Fruit fly (Drosophila melanogaster) whole organism, embryonic: ENCODE results near the gene Nepl4.
A peak's percentile ranks its signal among the peaks of the same experiment; 100 is the strongest.

ENCODE experiments used
- CG10565 ChIP-seq: fragments of 200-800 bp; sonication (Bioruptor generic); optimal IDR thresholded peaks from 3 replicates; lab custom pipeline; 2016; ENCODE audit warnings: missing biosample characterization, mild to moderate bottlenecking, missing genetic modification characterization
- CG10654 ChIP-seq: fragments of 200-800 bp; sonication (Bioruptor generic); optimal IDR thresholded peaks from 2 replicates; lab custom pipeline; 2016; ENCODE audit warnings: missing biosample characterization, missing genetic modification characterization
- CG11504 ChIP-seq: fragments of 200-800 bp; sonication (Bioruptor generic); optimal IDR thresholded peaks from 3 replicates; lab custom pipeline; 2019; ENCODE audit warnings: missing biosample characterization, mild to moderate bottlenecking, missing genetic modification characterization, moderate library complexity
- CG11560 ChIP-seq: fragments of 200-800 bp; sonication (Bioruptor generic); IDR thresholded peaks from 3 replicates; pipeline ENCODE4 v1.3.6; 2022; ENCODE audit warnings: missing biosample characterization, missing genetic modification characterization
- CG14050 ChIP-seq: fragments of 200-800 bp; sonication (Bioruptor generic); IDR thresholded peaks from 3 replicates; pipeline ENCODE4 v1.3.6; 2022; ENCODE audit warnings: missing biosample characterization, missing genetic modification characterization
- CG15514 ChIP-seq: fragments of 200-800 bp; sonication (Bioruptor generic); optimal IDR thresholded peaks from 3 replicates; lab custom pipeline; 2017; ENCODE audit warnings: missing biosample characterization, missing genetic modification characterization, mild to moderate bottlenecking, moderate library complexity, missing genetic modification reagents
- CG16863 ChIP-seq: fragments of 200-800 bp; sonication (Bioruptor generic); optimal IDR thresholded peaks from 3 replicates; lab custom pipeline; 2016; ENCODE audit warnings: missing biosample characterization, missing genetic modification characterization
- CG17385 ChIP-seq: fragments of 200-800 bp; sonication (Bioruptor generic); optimal IDR thresholded peaks from 3 replicates; lab custom pipeline; 2018; ENCODE audit warnings: missing biosample characterization, mild to moderate bottlenecking, missing genetic modification characterization
- CG17802 ChIP-seq: fragments of 200-800 bp; sonication (Bioruptor generic); optimal IDR thresholded peaks from 2 replicates; lab custom pipeline; 2018; ENCODE audit warnings: missing biosample characterization, mild to moderate bottlenecking, missing genetic modification characterization, moderate library complexity
- CG17829 ChIP-seq: fragments of 200-800 bp; optimal IDR thresholded peaks from 2 replicates; lab custom pipeline; 2019; ENCODE audit warnings: missing biosample characterization, mild to moderate bottlenecking, missing genetic modification characterization, moderate library complexity
- CG30431 ChIP-seq: fragments of 200-800 bp; sonication (Bioruptor generic); optimal IDR thresholded peaks from 2 replicates; lab custom pipeline; 2017; ENCODE audit warnings: missing biosample characterization, missing genetic modification characterization
- CG32767 ChIP-seq: fragments of 200-800 bp; sonication (Bioruptor generic); IDR thresholded peaks from 2 replicates; pipeline ENCODE4 v1.3.6; 2022; ENCODE audit warnings: missing biosample characterization, missing genetic modification characterization
- CG33213 ChIP-seq: fragments of 200-800 bp; sonication (Bioruptor generic); optimal IDR thresholded peaks from 3 replicates; lab custom pipeline; 2016; ENCODE audit warnings: missing biosample characterization, missing genetic modification characterization
- CG5180 ChIP-seq: fragments of 200-800 bp; sonication (Bioruptor generic); optimal IDR thresholded peaks from 3 replicates; lab custom pipeline; 2017; ENCODE audit warnings: missing biosample characterization, missing genetic modification characterization, mild to moderate bottlenecking, moderate library complexity, missing genetic modification reagents
- CG6765 ChIP-seq: fragments of 200-800 bp; sonication (Bioruptor generic); optimal IDR thresholded peaks from 3 replicates; lab custom pipeline; 2017; ENCODE audit warnings: missing biosample characterization, mild to moderate bottlenecking, missing genetic modification characterization
- CG7556 ChIP-seq: fragments of 200-800 bp; sonication (Bioruptor generic); optimal IDR thresholded peaks from 2 replicates; lab custom pipeline; 2017; ENCODE audit warnings: missing biosample characterization, mild to moderate bottlenecking, missing genetic modification characterization
- CG8388 ChIP-seq: fragments of 200-800 bp; sonication (Bioruptor generic); optimal IDR thresholded peaks from 2 replicates; lab custom pipeline; 2019; ENCODE audit warnings: missing biosample characterization, mild to moderate bottlenecking, missing genetic modification characterization, moderate library complexity
- Chrac-16 ChIP-seq: fragments of 200-800 bp; sonication (Bioruptor generic); optimal IDR thresholded peaks from 3 replicates; lab custom pipeline; 2016; ENCODE audit warnings: missing biosample characterization, missing genetic modification characterization
- D19A ChIP-seq: fragments of 200-800 bp; optimal IDR thresholded peaks from 3 replicates; lab custom pipeline; 2019; ENCODE audit warnings: missing biosample characterization, mild to moderate bottlenecking, missing genetic modification characterization, moderate library complexity
- Elba2 ChIP-seq: fragments of 200-800 bp; sonication (Bioruptor generic); optimal IDR thresholded peaks from 3 replicates; lab custom pipeline; 2016; ENCODE audit warnings: missing biosample characterization, missing genetic modification characterization
- Fer1 ChIP-seq: fragments of 200-800 bp; sonication (Bioruptor generic); optimal IDR thresholded peaks from 2 replicates; lab custom pipeline; 2017; ENCODE audit warnings: missing biosample characterization, mild to moderate bottlenecking, missing genetic modification characterization
- HLH3B ChIP-seq: fragments of 200-800 bp; sonication (Bioruptor generic); IDR thresholded peaks from 2 replicates; pipeline ENCODE4 v1.3.6; 2022; ENCODE audit warnings: missing biosample characterization, missing genetic modification characterization
- Hr51 ChIP-seq, 2 experiments: fragments of 200-800 bp; sonication (Bioruptor generic); optimal IDR thresholded peaks; 2 replicates in 1 of 2; 3 replicates in 1 of 2; lab custom pipeline; 2016 to 2018; ENCODE audit warnings: missing biosample characterization in 2 of 2, missing genetic modification characterization in 2 of 2, mild to moderate bottlenecking in 1 of 2, moderate library complexity in 1 of 2
- MTF-1 ChIP-seq: fragments of 200-800 bp; sonication (Bioruptor generic); optimal IDR thresholded peaks from 2 replicates; lab custom pipeline; 2018; ENCODE audit warnings: missing biosample characterization, mild to moderate bottlenecking, missing genetic modification characterization, borderline replicate concordance
- Mad ChIP-seq: fragments of 200-800 bp; sonication (Bioruptor generic); optimal IDR thresholded peaks from 2 replicates; lab custom pipeline; 2016; ENCODE audit warnings: missing biosample characterization, missing genetic modification characterization
- Myb ChIP-seq: fragments of 200-800 bp; sonication (Bioruptor generic); optimal IDR thresholded peaks from 2 replicates; lab custom pipeline; 2016; ENCODE audit warnings: missing biosample characterization, missing genetic modification characterization
- Neu2 ChIP-seq: fragments of 200-800 bp; sonication (Bioruptor generic); optimal IDR thresholded peaks from 3 replicates; lab custom pipeline; 2016; ENCODE audit warnings: missing biosample characterization, missing genetic modification characterization, borderline replicate concordance
- Nf-YB ChIP-seq: fragments of 200-800 bp; sonication (Bioruptor generic); optimal IDR thresholded peaks from 3 replicates; lab custom pipeline; 2019; ENCODE audit warnings: missing biosample characterization, mild to moderate bottlenecking, missing genetic modification characterization, moderate library complexity
- Oli ChIP-seq: fragments of 200-800 bp; sonication (Bioruptor generic); optimal IDR thresholded peaks from 2 replicates; lab custom pipeline; 2018; ENCODE audit warnings: missing biosample characterization, mild to moderate bottlenecking, missing genetic modification characterization, moderate library complexity
- Xbp1 ChIP-seq: fragments of 200-800 bp; sonication (Bioruptor generic); optimal IDR thresholded peaks from 3 replicates; lab custom pipeline; 2016; ENCODE audit warnings: missing biosample characterization, mild to moderate bottlenecking, missing genetic modification characterization
- ase ChIP-seq: fragments of 200-800 bp; sonication (Bioruptor generic); IDR thresholded peaks from 3 replicates; pipeline ENCODE4 v1.3.6; 2022; ENCODE audit warnings: missing biosample characterization, missing genetic modification characterization
- ash1 ChIP-seq: fragments of 200-800 bp; sonication (Bioruptor generic); optimal IDR thresholded peaks from 2 replicates; lab custom pipeline; 2018; ENCODE audit warnings: missing biosample characterization, mild to moderate bottlenecking, missing genetic modification characterization
- br ChIP-seq: fragments of >200 bp; optimal IDR thresholded peaks from 2 replicates; lab custom pipeline; 2017
- bsh ChIP-seq, 2 experiments: fragments of 200-800 bp; sonication (Bioruptor generic); optimal IDR thresholded peaks; 2 replicates each; lab custom pipeline; 2017 to 2018; ENCODE audit warnings: mild to moderate bottlenecking in 2 of 2, missing biosample characterization in 2 of 2, missing genetic modification characterization in 2 of 2, moderate library complexity in 1 of 2
- btn ChIP-seq: fragments of 200-800 bp; sonication (Bioruptor generic); optimal IDR thresholded peaks from 2 replicates; lab custom pipeline; 2016; ENCODE audit warnings: missing biosample characterization, missing genetic modification characterization
- chinmo ChIP-seq: fragments of 200-800 bp; sonication (Bioruptor generic); IDR thresholded peaks from 4 replicates; pipeline ENCODE4 v1.3.6; 2022; ENCODE audit warnings: missing biosample characterization, missing genetic modification characterization; ENCODE audit not compliant: partially characterized antibody
- esg ChIP-seq: fragments of 200-800 bp; sonication (Bioruptor generic); conservative IDR thresholded peaks from 2 replicates; pipeline ENCODE4 v1.3.6; 2022; ENCODE audit warnings: missing biosample characterization, missing genetic modification characterization
- eve ChIP-seq, 2 experiments: fragments of >200 bp; optimal IDR thresholded peaks; 2 replicates each; lab custom pipeline; 2017; ENCODE audit warnings: missing biosample characterization in 2 of 2, missing genetic modification characterization in 2 of 2
- gfzf ChIP-seq: fragments of 200-800 bp; sonication (Bioruptor generic); optimal IDR thresholded peaks from 2 replicates; lab custom pipeline; 2016; ENCODE audit warnings: missing biosample characterization, mild to moderate bottlenecking, missing genetic modification characterization, moderate library complexity
- hb ChIP-seq: fragments of 200-800 bp; sonication (Bioruptor generic); IDR thresholded peaks from 3 replicates; pipeline ENCODE4 v1.3.6; 2022; ENCODE audit warnings: missing biosample characterization, missing genetic modification characterization; ENCODE audit not compliant: partially characterized antibody
- insv ChIP-seq, 2 experiments: fragments of 200-800 bp; sonication (Bioruptor generic); optimal IDR thresholded peaks; 3 replicates each; lab custom pipeline; 2016 to 2018; ENCODE audit warnings: missing biosample characterization in 2 of 2, missing genetic modification characterization in 2 of 2
- luna ChIP-seq: fragments of 200-800 bp; sonication (Bioruptor generic); optimal IDR thresholded peaks from 2 replicates; lab custom pipeline; 2016; ENCODE audit warnings: missing biosample characterization, missing genetic modification characterization
- mld ChIP-seq: fragments of 200-800 bp; sonication (Bioruptor generic); IDR thresholded peaks from 3 replicates; pipeline ENCODE4 v1.3.6; 2022; ENCODE audit warnings: missing biosample characterization, missing genetic modification characterization; ENCODE audit not compliant: partially characterized antibody
- nau ChIP-seq: fragments of 200-800 bp; sonication (Bioruptor generic); optimal IDR thresholded peaks from 3 replicates; lab custom pipeline; 2017; ENCODE audit warnings: missing biosample characterization, mild to moderate bottlenecking, missing genetic modification characterization, missing genetic modification reagents
- ranshi ChIP-seq: fragments of 200-800 bp; sonication (Bioruptor generic); IDR thresholded peaks from 2 replicates; pipeline ENCODE4 v1.3.6; 2022; ENCODE audit warnings: missing biosample characterization, missing genetic modification characterization
- salm ChIP-seq: fragments of 200-800 bp; sonication (Bioruptor generic); optimal IDR thresholded peaks from 2 replicates; lab custom pipeline; 2018; ENCODE audit warnings: missing biosample characterization, mild to moderate bottlenecking, missing genetic modification characterization
- slbo ChIP-seq: fragments of 200-800 bp; sonication (Bioruptor generic); IDR thresholded peaks from 2 replicates; pipeline ENCODE4 v1.3.6; 2022; ENCODE audit warnings: missing biosample characterization, missing genetic modification characterization
- sqz ChIP-seq: fragments of 200-800 bp; sonication (Bioruptor generic); optimal IDR thresholded peaks from 3 replicates; lab custom pipeline; 2018; ENCODE audit warnings: missing biosample characterization, mild to moderate bottlenecking, missing genetic modification characterization

Gene Nepl4

DNA sequence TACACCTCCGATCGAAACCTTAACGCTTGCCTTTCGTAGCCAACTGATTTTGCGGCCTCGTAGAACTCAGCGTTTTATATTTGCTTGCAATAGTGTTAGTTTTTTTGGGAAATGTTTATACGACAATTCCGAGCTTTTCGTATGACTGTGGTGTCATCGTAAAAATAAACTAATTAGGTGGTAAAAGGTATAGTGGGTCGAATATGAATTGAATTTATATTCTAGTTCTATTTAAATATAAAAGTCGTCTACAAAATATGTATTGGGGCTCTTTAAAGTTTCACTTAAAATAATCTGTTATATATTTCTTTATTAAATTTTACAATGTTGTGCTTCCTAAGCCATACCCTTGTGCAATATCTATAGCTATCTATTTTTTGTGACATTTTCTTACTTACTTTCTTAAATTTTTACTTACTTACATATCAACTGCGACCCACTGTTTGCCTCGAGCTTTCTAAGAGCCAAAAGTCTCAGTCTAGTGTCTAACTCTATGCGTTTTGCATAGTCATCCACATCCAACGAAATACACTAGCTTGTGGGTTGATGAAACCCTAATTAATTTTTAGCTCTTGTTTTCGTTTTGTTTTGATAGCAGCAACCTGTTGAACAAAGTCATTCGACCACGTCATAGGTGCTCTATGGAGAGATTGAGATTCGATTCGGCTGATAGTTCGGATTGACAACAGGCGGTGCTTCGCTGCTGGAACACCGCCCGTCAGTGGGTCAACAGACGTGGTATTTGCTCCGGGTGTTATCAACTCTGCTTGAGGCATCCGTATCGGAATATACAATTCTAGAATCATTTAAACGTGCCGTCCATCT is 16.5 kb upstream of the Nepl4 start, which contains the start of gene CG9498 (continued):
- TF ChIP-seq chinmo (GFP tag; lab: Robert Waterston, UW), result 0 out of 4 replicates have a peak, but pooled peaks have one; percentile 63
- TF ChIP-seq HLH3B (GFP tag; lab: Robert Waterston, UW), result peak; percentile 84
- peak; percentile 81 for TF ChIP-seq esg (GFP tag; lab: Robert Waterston, UW)
- no peak for TF ChIP-seq mld (GFP tag; lab: Robert Waterston, UW)
- peak; percentile 33 for TF ChIP-seq Chrac-16 (GFP tag; lab: Kevin White, UChicago)
- TF ChIP-seq D19A (tag; lab: Kevin White, UChicago), result peak; percentile 70
- peak in 1 of 2 experiments; percentile 53 for TF ChIP-seq bsh (GFP tag; optimal IDR thresholded peaks at IDR 0.05; lab: Kevin White, UChicago)
- peak; percentile 82 for TF ChIP-seq CG17829 (tag; lab: Kevin White, UChicago)
- peak; percentile 65 for TF ChIP-seq CG5180 (GFP tag; lab: Kevin White, UChicago)
- TF ChIP-seq Neu2 (GFP tag; lab: Kevin White, UChicago), result no peak
- TF ChIP-seq sqz (GFP tag; lab: Kevin White, UChicago), result peak; percentile 52
- TF ChIP-seq insv (GFP tag; optimal IDR thresholded peaks at IDR 0.05; lab: Kevin White, UChicago), result no peak
- peak; percentile 57; the same call in 1 of the 2 replicates for TF ChIP-seq CG32767 (GFP tag; lab: Robert Waterston, UW)
- peak; percentile 86 for TF ChIP-seq CG17385 (GFP tag; lab: Kevin White, UChicago)
- TF ChIP-seq CG17802 (tag; lab: Kevin White, UChicago), result no peak
- TF ChIP-seq Hr51 (GFP tag; optimal IDR thresholded peaks at IDR 0.05; lab: Kevin White, UChicago), result peak in 1 of 2 experiments; percentile 91
- TF ChIP-seq MTF-1 (GFP tag; lab: Kevin White, UChicago), result no peak
- TF ChIP-seq CG10565 (GFP tag; lab: Kevin White, UChicago), result no peak
- peak; percentile 84 for TF ChIP-seq CG11504
- TF ChIP-seq br, result no peak
- peak; percentile 18 for TF ChIP-seq luna
- TF ChIP-seq Myb (GFP tag; lab: Kevin White, UChicago), result no peak
- peak; percentile 50 for TF ChIP-seq nau (GFP tag; lab: Kevin White, UChicago)
- TF ChIP-seq eve (GFP tag; optimal IDR thresholded peaks at IDR 0.05; lab: Kevin White, UChicago), result no peak
- no peak for TF ChIP-seq Mad (GFP tag; lab: Kevin White, UChicago)
- peak; percentile 48 for TF ChIP-seq CG10654
- TF ChIP-seq Nf-YB (GFP tag; lab: Kevin White, UChicago), result peak; percentile 43
- no peak for TF ChIP-seq Xbp1 (GFP tag; lab: Kevin White, UChicago)
- TF ChIP-seq CG15514 (GFP tag; lab: Kevin White, UChicago), result peak; percentile 75
- peak; percentile 86 for TF ChIP-seq slbo (GFP tag; lab: Robert Waterston, UW)
- TF ChIP-seq ase (GFP tag; lab: Robert Waterston, UW), result peak; percentile 72; the same call in 2 of the 3 replicates
- TF ChIP-seq CG11560 (tag; lab: Robert Waterston, UW), result peak; percentile 38; the same call in 1 of the 3 replicates
- TF ChIP-seq CG14050 (GFP tag; lab: Robert Waterston, UW), result peak; percentile 61; the same call in 2 of the 3 replicates
- no peak for TF ChIP-seq gfzf (GFP tag; lab: Kevin White, UChicago)
- TF ChIP-seq Elba2 (GFP tag; lab: Kevin White, UChicago), result no peak
- TF ChIP-seq CG8388 (GFP tag; lab: Kevin White, UChicago), result peak; percentile 60
- TF ChIP-seq Oli (tag; lab: Kevin White, UChicago), result peak; percentile 79
- TF ChIP-seq btn (GFP tag; lab: Kevin White, UChicago), result no peak
- no peak for TF ChIP-seq ash1 (GFP tag; lab: Kevin White, UChicago)
- peak; percentile 82 for TF ChIP-seq CG6765 (GFP tag; lab: Kevin White, UChicago)
- peak; percentile 94 for TF ChIP-seq Fer1 (GFP tag; lab: Kevin White, UChicago)
- peak; percentile 62; the same call in 1 of the 2 replicates for TF ChIP-seq ranshi (GFP tag; lab: Robert Waterston, UW)
- TF ChIP-seq hb, result no peak
- peak; percentile 90 for TF ChIP-seq CG7556 (GFP tag; lab: Kevin White, UChicago)
- no peak for TF ChIP-seq CG16863 (GFP tag; lab: Kevin White, UChicago)
- no peak for TF ChIP-seq CG33213 (GFP tag; lab: Kevin White, UChicago)
- no peak for TF ChIP-seq CG30431
- TF ChIP-seq salm (tag; lab: Kevin White, UChicago), result peak; percentile 69
